Fruit fly (Drosophila melanogaster): ENCODE data around the gene CG12236.

The CG12236 gene

DNA sequence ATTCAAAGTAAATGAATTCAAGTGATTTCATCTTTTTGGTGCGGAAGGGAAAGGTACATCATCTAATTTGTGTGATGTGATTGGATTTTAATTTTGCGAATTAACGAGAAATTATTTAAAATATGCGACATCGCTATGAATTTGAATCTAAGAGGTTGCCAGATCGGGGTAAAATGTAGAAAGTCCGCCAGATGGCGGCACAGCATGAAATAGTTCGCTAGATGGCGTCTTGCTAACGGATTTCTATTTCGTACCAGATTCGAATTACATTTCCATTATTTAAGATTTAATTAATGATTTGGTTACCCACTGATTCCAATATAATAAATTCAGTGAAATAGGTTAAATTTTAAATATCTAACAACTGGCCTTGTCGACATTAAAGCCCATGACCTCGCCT is 24.5 kb upstream of the CG12236 start (continued):
- TF ChIP-seq CG6683 (GFP tag; optimal IDR thresholded peaks at IDR 0.05) (no peak), CG4328 (GFP tag; optimal IDR thresholded peaks at IDR 0.05) (no peak), CG2116 (GFP tag; optimal IDR thresholded peaks at IDR 0.05) (peak; percentile 92), H2.0 (GFP tag; IDR thresholded peaks at IDR 0.05) (no peak), oc (tag; optimal IDR thresholded peaks at IDR 0.05) (no peak), CG5245 (GFP tag; optimal IDR thresholded peaks at IDR 0.05) (peak; percentile 10), vvl (GFP tag; IDR thresholded peaks at IDR 0.05) (peak; percentile 82), CG3065 (GFP tag; optimal IDR thresholded peaks at IDR 0.05) (no peak), CG3995 (GFP tag; optimal IDR thresholded peaks at IDR 0.05) (no peak), CG14050 (GFP tag; IDR thresholded peaks at IDR 0.05) (no peak), CG43689 (GFP tag; IDR thresholded peaks at IDR 0.05) (no peak), CG30431 (GFP tag; optimal IDR thresholded peaks at IDR 0.05) (no peak), mam (GFP tag; optimal IDR thresholded peaks at IDR 0.05) (peak; percentile 46), zfh1 (GFP tag; IDR thresholded peaks at IDR 0.05) (peak; percentile 60; the same call in 2 of the 3 replicates), CG2712 (tag; optimal IDR thresholded peaks at IDR 0.05) (peak; percentile 46), Hey (tag; optimal IDR thresholded peaks at IDR 0.05) (no peak), tll (GFP tag; optimal IDR thresholded peaks at IDR 0.05) (no peak), CG18476 (GFP tag; optimal IDR thresholded peaks at IDR 0.05) (no peak), CG17568 (GFP tag; optimal IDR thresholded peaks at IDR 0.05) (peak; percentile 8), C15 (GFP tag; IDR thresholded peaks at IDR 0.05) (no peak), CG7987 (GFP tag; optimal IDR thresholded peaks at IDR 0.05) (no peak), zen (tag; optimal IDR thresholded peaks at IDR 0.05) (peak; percentile 65), phol (tag; optimal IDR thresholded peaks at IDR 0.05) (peak; percentile 58), Bgb (GFP tag; IDR thresholded peaks at IDR 0.05; ENCODE audit: partially characterized antibody) (peak; percentile 45; the same call in 1 of the 2 replicates), Dp (GFP tag; optimal IDR thresholded peaks at IDR 0.05) (peak; percentile 84), MTF-1 (GFP tag; optimal IDR thresholded peaks at IDR 0.05; ENCODE audit: borderline replicate concordance) (peak; percentile 56), CG2202 (tag; optimal IDR thresholded peaks at IDR 0.05) (no peak), ERR (GFP tag; optimal IDR thresholded peaks at IDR 0.05) (no peak), CkIIα-i1 (GFP tag; IDR thresholded peaks at IDR 0.05) (no peak), CG1233 (GFP tag; optimal IDR thresholded peaks at IDR 0.05) (no peak), Rfx (GFP tag; IDR thresholded peaks at IDR 0.05) (peak; percentile 81), Fer2 (tag; optimal IDR thresholded peaks at IDR 0.05) (no peak), lab (GFP tag; optimal IDR thresholded peaks at IDR 0.05) (peak; percentile 34), Bdp1 (GFP tag; optimal IDR thresholded peaks at IDR 0.05) (no peak), chn (GFP tag; optimal IDR thresholded peaks at IDR 0.05) (peak; percentile 9), Hand (GFP tag; optimal IDR thresholded peaks at IDR 0.05) (no peak), tio (GFP tag; optimal IDR thresholded peaks at IDR 0.05) (no peak), CG31365 (tag; optimal IDR thresholded peaks at IDR 0.05) (no peak), NFAT (GFP tag; IDR thresholded peaks at IDR 0.05) (peak; percentile 67), gce (GFP tag; IDR thresholded peaks at IDR 0.05) (no peak), zfh2 (GFP tag; optimal IDR thresholded peaks at IDR 0.05) (no peak), sug (tag; optimal IDR thresholded peaks at IDR 0.05) (peak; percentile 52), mld (GFP tag; IDR thresholded peaks at IDR 0.05; ENCODE audit: partially characterized antibody) (no peak), CG4854 (GFP tag; optimal IDR thresholded peaks at IDR 0.05) (peak; percentile 13), B-H2 (GFP tag; optimal IDR thresholded peaks at IDR 0.05) (peak; percentile 25), Max (GFP tag; optimal IDR thresholded peaks at IDR 0.05) (no peak), CG8765 (GFP tag; IDR thresholded peaks at IDR 0.05) (no peak), CG10979 (tag; optimal IDR thresholded peaks at IDR 0.05) (no peak), jigr1 (GFP tag; IDR thresholded peaks at IDR 0.05) (no peak), CG11085 (GFP tag; IDR thresholded peaks at IDR 0.05) (no peak), CG5953 (GFP tag; IDR thresholded peaks at IDR 0.05) (no peak)

Measured in whole organism, embryonic.